Worm (Caenorhabditis elegans) whole organism, L4 larva: ENCODE data around the gene ehs-1.

Experiments used
- F26F4.8 ChIP-seq: fragments of 200-800 bp; sonication (Bioruptor generic); conservative IDR thresholded peaks from 2 replicates; pipeline ENCODE4 v1.3.6; 2022; ENCODE audit warnings: missing genetic modification characterization, missing compliant biosample characterization
- duxl-1 ChIP-seq: sonication (generic microtip); optimal IDR thresholded peaks from 2 replicates; lab custom pipeline; 2016; ENCODE audit warnings: mild to moderate bottlenecking, missing genetic modification characterization, moderate library complexity, missing compliant biosample characterization; ENCODE audit not compliant: poor library complexity
- fkh-10 ChIP-seq: fragments of 150-350 bp; optimal IDR thresholded peaks from 2 replicates; lab custom pipeline; 2014; ENCODE audit warnings: missing biosample characterization, missing genetic modification reagents, missing genetic modification characterization
- lin-15B ChIP-seq: fragments of 150-350 bp; sonication (generic microtip); optimal IDR thresholded peaks from 3 replicates; lab custom pipeline; 2014; ENCODE audit warnings: missing biosample characterization, missing genetic modification characterization
- mep-1 ChIP-seq: fragments of 150-350 bp; sonication (generic microtip); optimal IDR thresholded peaks from 3 replicates; lab custom pipeline; 2014; ENCODE audit warnings: missing biosample characterization, missing genetic modification characterization
- nhr-102 ChIP-seq: sonication (generic microtip); optimal IDR thresholded peaks from 2 replicates; lab custom pipeline; 2016; ENCODE audit warnings: mild to moderate bottlenecking, missing genetic modification characterization, moderate library complexity, missing compliant biosample characterization
- nhr-237 ChIP-seq: sonication (generic microtip); optimal IDR thresholded peaks from 2 replicates; lab custom pipeline; 2017; ENCODE audit warnings: missing biosample characterization, missing genetic modification characterization
- pha-4 ChIP-seq, 2 experiments: fragments of 150-350 bp in 1 of 2; fragments of 200-800 bp in 1 of 2; sonication (Bioruptor generic) in 1 of 2; IDR thresholded peaks in 1 of 2; optimal IDR thresholded peaks in 1 of 2; 2 replicates each; pipeline versions ENCODE4 v1.3.6 to Lab custom; 2014 to 2022; ENCODE audit warnings: missing genetic modification characterization in 2 of 2, missing genetic modification reagents in 2 of 2, missing biosample characterization in 1 of 2, missing compliant biosample characterization in 1 of 2
- skn-1 ChIP-seq: fragments of 150-350 bp; optimal IDR thresholded peaks from 2 replicates; lab custom pipeline; 2014; ENCODE audit warnings: missing biosample characterization, missing genetic modification characterization
- unc-62 ChIP-seq, 3 experiments: fragments of 150-350 bp in 1 of 3; sonication (generic microtip); optimal IDR thresholded peaks in 2 of 3; peaks in 1 of 3; 1 replicate in 1 of 3; 2 replicates in 2 of 3; lab custom pipeline; 2014 to 2017; ENCODE audit warnings: missing biosample characterization in 3 of 3, missing genetic modification characterization in 3 of 3, missing genetic modification reagents in 3 of 3, missing genotype in 1 of 3
- zag-1 ChIP-seq: fragments of 150-350 bp; optimal IDR thresholded peaks from 2 replicates; lab custom pipeline; 2014; ENCODE audit warnings: missing biosample characterization, missing genetic modification characterization
- zip-11 ChIP-seq: fragments of 200-800 bp; sonication (Bioruptor generic); IDR thresholded peaks from 2 replicates; pipeline ENCODE4 v1.3.6; 2022; ENCODE audit warnings: missing genetic modification characterization, missing compliant biosample characterization

DNA sequence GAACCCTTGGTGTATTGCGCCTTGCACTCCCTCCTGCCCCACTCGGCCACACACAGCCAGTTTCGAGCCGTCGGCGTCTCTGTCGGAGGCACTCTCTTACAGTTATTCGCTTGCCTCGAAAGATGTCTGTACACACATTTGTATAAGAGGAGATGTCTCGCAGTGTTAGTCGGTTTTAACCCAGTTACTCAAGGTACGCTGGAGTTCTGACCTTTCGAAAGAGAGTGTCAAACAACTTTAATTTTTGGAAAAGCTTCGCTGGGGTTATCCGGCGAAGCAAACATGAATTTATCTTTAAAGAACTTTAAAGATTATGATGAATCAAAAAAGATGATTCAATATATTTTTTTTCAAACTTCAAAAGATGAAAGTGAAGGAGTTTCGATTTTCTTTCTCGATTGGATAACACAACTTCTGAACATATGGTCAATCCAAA, 24.2 kb downstream of the ehs-1 start:
- TF ChIP-seq lin-15B (tag; lab: Kevin White, UChicago) (peak; percentile 63), mep-1 (tag; lab: Kevin White, UChicago) (peak; percentile 99), skn-1 (tag; lab: Kevin White, UChicago) (peak; percentile 55), pha-4 (GFP tag; IDR thresholded peaks at IDR 0.05; lab: Robert Waterston, UW) (peak; percentile 99), pha-4 (tag; optimal IDR thresholded peaks at IDR 0.05; lab: Kevin White, UChicago) (peak; percentile 27), unc-62 (GFP tag; optimal IDR thresholded peaks at IDR 0.05 in 1 of 2; lab: Kevin White, UChicago) (peak; percentile 85 to 100), unc-62 (tag; optimal IDR thresholded peaks at IDR 0.05; lab: Kevin White, UChicago) (peak; percentile 50), nhr-237 (tag; lab: Kevin White, UChicago) (peak; percentile 70), zag-1 (peak; percentile 97), duxl-1 (tag; lab: Kevin White, UChicago) (peak; percentile 96), nhr-102 (peak; percentile 98), fkh-10 (GFP tag; lab: Kevin White, UChicago) (peak; percentile 100), F26F4.8 (GFP tag; lab: Robert Waterston, UW) (0 out of 2 replicates have a peak, but pooled peaks have one; percentile 34), zip-11 (GFP tag; lab: Robert Waterston, UW) (0 out of 2 replicates have a peak, but pooled peaks have one; percentile 52)
